Fruit fly (Drosophila melanogaster): ENCODE data around the gene Gnpat.
A peak's percentile ranks its signal among the peaks of the same experiment; 100 is the strongest.

Gnpat gene

dm6 chr3R:25438353-25438986 lies 52.3 kb downstream of the Gnpat start:
- peak; percentile 92 for TF ChIP-seq pad (GFP tag; optimal IDR thresholded peaks at IDR 0.05)
- peak; percentile 45 for TF ChIP-seq cic (GFP tag; optimal IDR thresholded peaks at IDR 0.05)
- TF ChIP-seq toe (GFP tag; optimal IDR thresholded peaks at IDR 0.05), result no peak
- no peak for TF ChIP-seq Hr96 (GFP tag; optimal IDR thresholded peaks at IDR 0.05)
- TF ChIP-seq CG12768 (GFP tag; optimal IDR thresholded peaks at IDR 0.05), result no peak
- TF ChIP-seq Mnt (GFP tag; optimal IDR thresholded peaks at IDR 0.05), result peak; percentile 12
- no peak for TF ChIP-seq CG1620 (GFP tag; optimal IDR thresholded peaks at IDR 0.05)

- TF ChIP-seq toe (GFP tag; optimal IDR thresholded peaks at IDR 0.05) (no peak), bab1 (GFP tag; optimal IDR thresholded peaks at IDR 0.05) (no peak), Clk (GFP tag; optimal IDR thresholded peaks at IDR 0.05) (no peak), CG12768 (GFP tag; optimal IDR thresholded peaks at IDR 0.05) (no peak), CG7045 (GFP tag; optimal IDR thresholded peaks at IDR 0.05) (no peak), CG14711 (tag; optimal IDR thresholded peaks at IDR 0.05) (no peak), CG11617 (GFP tag; optimal IDR thresholded peaks at IDR 0.05) (no peak), Crg-1 (GFP tag; optimal IDR thresholded peaks at IDR 0.05) (no peak), Hr96 (GFP tag; optimal IDR thresholded peaks at IDR 0.05) (no peak)
Measured at dm6 chr3R:25437254-25437810, 53.4 kb downstream of the Gnpat start.

All from whole organism, adult.